Fruit fly (Drosophila melanogaster) Kc167 (cell line): ENCODE data around the gene CG12057.

Source experiments
- Myc ChIP-seq: fragments of >200 bp; optimal IDR thresholded peaks from 2 replicates; lab custom pipeline; 2017; ENCODE audit warnings: missing external identifiers
- Sin3A ChIP-seq: fragments of >200 bp; optimal IDR thresholded peaks from 2 replicates; lab custom pipeline; 2018; ENCODE audit warnings: missing external identifiers
- h ChIP-seq: fragments of >200 bp; optimal IDR thresholded peaks from 3 replicates; lab custom pipeline; 2018; ENCODE audit warnings: missing external identifiers
- insv ChIP-seq: fragments of >200 bp; optimal IDR thresholded peaks from 3 replicates; lab custom pipeline; 2018; ENCODE audit warnings: missing external identifiers
- psq ChIP-seq: fragments of >200 bp; optimal IDR thresholded peaks from 2 replicates; lab custom pipeline; 2017; ENCODE audit warnings: missing external identifiers
- ttk ChIP-seq: sonication (Bioruptor generic); optimal IDR thresholded peaks from 2 replicates; lab custom pipeline; 2017; ENCODE audit warnings: missing external identifiers

The CG12057 gene

DNA sequence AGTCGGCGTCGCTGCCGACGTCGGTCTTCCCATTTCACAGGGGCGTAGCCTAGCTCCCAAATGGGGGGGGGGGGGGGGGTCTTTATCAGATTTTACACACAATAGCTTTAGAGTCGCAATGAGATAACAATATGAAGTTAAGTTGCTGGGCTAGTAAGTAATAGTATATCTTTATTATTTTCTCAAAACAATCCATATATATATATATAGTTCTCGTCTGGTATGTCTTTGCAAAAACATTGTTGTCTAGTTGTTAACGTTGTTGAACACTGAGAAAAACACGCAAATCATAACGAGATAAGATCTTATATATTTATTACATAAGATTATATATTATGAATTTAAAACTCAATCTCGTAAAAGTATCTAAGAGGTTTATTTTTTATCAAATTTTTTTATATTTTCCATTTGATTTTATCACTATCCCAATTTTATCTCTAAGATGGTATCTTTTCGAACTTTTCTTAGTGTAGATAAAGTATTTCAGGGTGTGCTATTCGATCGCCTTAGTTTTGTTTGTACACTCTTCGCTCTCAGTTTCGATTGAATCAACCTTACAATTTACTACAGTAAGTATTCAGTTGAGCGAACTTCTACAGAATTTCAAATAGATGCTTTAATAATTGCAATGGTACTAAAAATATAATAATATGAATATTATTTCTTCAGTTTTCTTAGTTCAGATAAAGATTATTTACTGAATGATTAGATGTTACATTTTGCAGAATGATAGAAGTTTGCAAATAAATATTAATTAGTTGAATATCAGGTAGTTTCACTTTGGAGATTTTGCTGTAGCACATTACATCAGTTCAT lies 10.6 kb downstream of the CG12057 start:
- TF ChIP-seq Sin3A (lab: Kevin White, UChicago), result no peak
- no peak for TF ChIP-seq ttk (lab: Kevin White, UChicago)
- no peak for TF ChIP-seq psq (lab: Kevin White, UChicago)
- TF ChIP-seq Myc, result no peak
- no peak for TF ChIP-seq insv (lab: Kevin White, UChicago)

DNA sequence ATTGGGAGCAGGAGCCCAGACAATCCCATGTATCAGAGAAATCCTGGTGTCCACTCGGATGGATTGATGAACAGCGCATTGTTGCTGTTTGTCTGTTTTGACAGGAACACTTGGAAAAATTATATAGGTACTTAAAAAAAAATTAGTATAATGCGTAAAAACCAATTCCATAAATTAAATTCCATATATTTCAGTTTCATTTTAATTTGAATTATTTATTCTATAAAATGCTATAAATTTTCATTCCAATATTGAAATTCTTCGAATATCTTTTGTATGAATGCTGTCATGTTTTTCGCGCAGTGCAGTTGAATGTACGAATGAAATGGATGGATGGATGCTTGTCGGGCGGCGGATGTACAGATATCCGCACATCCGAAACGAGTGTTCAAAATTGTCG lies 19.3 kb downstream of the CG12057 start, which contains the start of gene SmydA-9:
TSS of gene SmydA-9 (minus strand) at position 101 of the 400 bp plus-strand sequence.
- no peak for TF ChIP-seq Myc
- no peak for TF ChIP-seq Sin3A (lab: Kevin White, UChicago)
- no peak for TF ChIP-seq insv (lab: Kevin White, UChicago)
- TF ChIP-seq psq (lab: Kevin White, UChicago), result no peak
- TF ChIP-seq h (lab: Kevin White, UChicago), result no peak
- TF ChIP-seq ttk (lab: Kevin White, UChicago), result no peak

- TF ChIP-seq insv (lab: Kevin White, UChicago), result no peak
- TF ChIP-seq psq (lab: Kevin White, UChicago), result no peak
- no peak for TF ChIP-seq ttk (lab: Kevin White, UChicago)
- TF ChIP-seq Sin3A (lab: Kevin White, UChicago), result no peak
- no peak for TF ChIP-seq h (lab: Kevin White, UChicago)
- TF ChIP-seq Myc, result no peak
Observed at dm6 chrX:9214576-9214975, 23.1 kb downstream of the CG12057 start, which contains the start of gene Obp8a. Gene Obp8a, plus strand, starts transcription at chrX:9214876.

DNA sequence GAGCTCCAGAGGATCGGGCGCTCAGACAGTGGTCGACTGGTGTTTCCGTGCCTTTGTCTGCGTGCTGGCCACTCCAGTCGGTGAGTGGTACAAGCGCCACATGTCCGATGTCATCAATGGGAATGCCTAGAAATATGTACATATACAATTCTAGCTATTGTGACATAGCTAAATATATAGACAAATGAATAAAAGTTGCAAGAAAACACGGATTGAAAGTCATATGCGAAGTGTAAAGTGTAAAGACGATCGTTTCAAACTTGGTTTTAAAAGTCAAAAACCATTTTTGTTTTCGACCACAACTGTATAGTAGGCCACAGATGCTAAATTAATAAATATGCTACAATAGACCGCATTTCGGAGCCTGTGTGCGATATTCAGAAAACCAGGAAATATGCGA lies 24.0 kb downstream of the CG12057 start, which contains the start of gene CG15368:
TSS of gene CG15368 (plus strand) at position 301 of the 400 bp plus-strand sequence.
- TF ChIP-seq psq (lab: Kevin White, UChicago) (no peak), Myc (no peak), ttk (lab: Kevin White, UChicago) (no peak), Sin3A (lab: Kevin White, UChicago) (no peak), insv (lab: Kevin White, UChicago) (no peak), h (lab: Kevin White, UChicago) (no peak)

DNA sequence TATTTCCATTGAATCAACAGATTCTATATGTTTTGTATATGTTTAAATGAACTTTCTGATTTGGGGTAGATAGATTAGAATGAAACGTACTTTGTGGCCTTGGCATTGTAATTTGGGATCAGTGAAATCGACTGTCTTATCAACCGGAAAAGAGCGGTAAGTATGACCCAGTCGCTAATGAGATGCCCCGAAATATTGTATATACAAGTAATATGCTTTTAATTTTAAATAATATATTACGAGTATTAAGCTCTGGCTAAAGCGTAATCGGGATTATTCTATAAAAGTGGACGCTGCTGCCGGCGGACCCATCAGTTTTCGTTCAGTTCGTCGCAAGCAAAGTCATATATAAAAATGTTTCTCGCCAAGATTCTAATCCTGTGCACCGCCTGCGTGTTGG lies 25.1 kb downstream of the CG12057 start, which contains the start of gene CG15369:
TSS of gene CG15369 (plus strand) at position 301 of the 400 bp plus-strand sequence.
- TF ChIP-seq h (lab: Kevin White, UChicago), result no peak
- no peak for TF ChIP-seq psq (lab: Kevin White, UChicago)
- TF ChIP-seq Myc, result no peak
- no peak for TF ChIP-seq ttk (lab: Kevin White, UChicago)
- TF ChIP-seq insv (lab: Kevin White, UChicago), result no peak
- no peak for TF ChIP-seq Sin3A (lab: Kevin White, UChicago)

dm6 chrX:9220434-9220833 lies 29.0 kb downstream of the CG12057 start:
- TF ChIP-seq insv (lab: Kevin White, UChicago) (no peak), psq (lab: Kevin White, UChicago) (no peak), h (lab: Kevin White, UChicago) (no peak), Myc (no peak), Sin3A (lab: Kevin White, UChicago) (no peak), ttk (lab: Kevin White, UChicago) (no peak)

DNA sequence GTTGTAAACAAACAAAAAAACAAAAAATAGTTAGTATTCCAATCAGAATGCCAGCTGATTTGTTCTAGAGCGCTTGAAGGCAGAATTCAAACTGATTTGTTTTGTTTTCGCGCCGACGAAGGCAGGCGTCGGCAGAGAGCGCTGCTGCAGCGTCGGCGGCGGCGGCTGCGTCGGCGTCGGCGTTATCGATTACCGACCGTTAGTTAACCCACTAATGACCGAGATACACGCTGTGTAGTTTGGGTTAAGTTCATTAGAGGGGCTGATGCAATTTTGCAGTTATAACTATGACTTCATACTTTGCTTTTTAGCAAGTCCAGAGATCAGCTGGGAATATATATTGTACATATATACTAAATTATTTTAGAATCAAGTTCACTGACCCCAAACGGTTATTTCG lies 31.7 kb downstream of the CG12057 start, which contains the start of gene t:
TSS of gene t (minus strand) at position 76 of the 400 bp plus-strand sequence.
- TF ChIP-seq psq (lab: Kevin White, UChicago), result no peak
- TF ChIP-seq ttk (lab: Kevin White, UChicago), result no peak
- no peak for TF ChIP-seq insv (lab: Kevin White, UChicago)
- no peak for TF ChIP-seq h (lab: Kevin White, UChicago)
- no peak for TF ChIP-seq Myc
- TF ChIP-seq Sin3A (lab: Kevin White, UChicago), result no peak

DNA sequence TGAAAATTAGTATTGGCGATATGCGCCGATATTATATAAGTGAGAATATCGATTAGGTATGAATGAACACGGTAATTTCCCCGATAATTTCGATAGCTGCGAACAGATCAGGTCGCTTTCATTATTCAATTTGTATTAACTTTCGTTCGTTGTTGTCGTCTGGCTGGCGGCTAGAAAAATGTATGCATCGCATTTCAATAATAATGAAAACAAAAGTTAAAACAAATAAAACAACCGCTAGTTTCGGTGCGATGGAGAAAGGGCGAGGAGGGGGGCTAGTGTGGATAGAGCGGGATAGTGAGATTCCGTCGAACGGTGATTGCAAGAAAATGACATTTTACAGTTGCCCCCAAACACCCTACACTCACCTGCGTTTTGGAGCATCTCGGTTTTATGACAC lies 33.0 kb downstream of the CG12057 start:
- TF ChIP-seq h (lab: Kevin White, UChicago) (no peak), psq (lab: Kevin White, UChicago) (no peak), Myc (no peak), Sin3A (lab: Kevin White, UChicago) (no peak), insv (lab: Kevin White, UChicago) (no peak), ttk (lab: Kevin White, UChicago) (no peak)

DNA sequence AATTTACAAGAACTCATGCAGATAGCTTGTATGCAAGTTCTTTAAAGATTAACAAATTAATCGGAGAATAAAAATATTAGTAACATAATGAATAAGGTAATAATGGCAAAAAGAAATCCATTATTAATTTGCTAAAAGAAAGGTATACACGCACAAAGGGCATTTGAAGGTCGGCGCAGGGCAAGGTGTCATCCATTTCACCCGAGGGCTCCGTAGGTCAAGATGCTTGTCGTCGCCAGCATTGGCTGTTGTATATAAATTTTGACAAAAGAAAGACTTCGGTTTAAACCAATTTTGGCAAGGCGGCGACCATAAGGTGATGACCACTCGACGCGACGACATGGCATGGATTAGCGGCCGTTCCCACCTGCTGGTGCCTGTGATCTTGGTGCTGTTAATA lies 33.7 kb downstream of the CG12057 start, which contains the start of gene CG15370:
TSS of gene CG15370 (plus strand) at position 301 of the 400 bp plus-strand sequence.
- TF ChIP-seq ttk (lab: Kevin White, UChicago) (no peak), Myc (no peak), h (lab: Kevin White, UChicago) (no peak), Sin3A (lab: Kevin White, UChicago) (no peak), insv (lab: Kevin White, UChicago) (no peak), psq (lab: Kevin White, UChicago) (no peak)

dm6 chrX:9226837-9227236 lies 35.4 kb downstream of the CG12057 start, which contains the start of gene Gr8a:
Gene Gr8a, plus strand, starts transcription at chrX:9227137.
- no peak for TF ChIP-seq Sin3A (lab: Kevin White, UChicago)

DNA sequence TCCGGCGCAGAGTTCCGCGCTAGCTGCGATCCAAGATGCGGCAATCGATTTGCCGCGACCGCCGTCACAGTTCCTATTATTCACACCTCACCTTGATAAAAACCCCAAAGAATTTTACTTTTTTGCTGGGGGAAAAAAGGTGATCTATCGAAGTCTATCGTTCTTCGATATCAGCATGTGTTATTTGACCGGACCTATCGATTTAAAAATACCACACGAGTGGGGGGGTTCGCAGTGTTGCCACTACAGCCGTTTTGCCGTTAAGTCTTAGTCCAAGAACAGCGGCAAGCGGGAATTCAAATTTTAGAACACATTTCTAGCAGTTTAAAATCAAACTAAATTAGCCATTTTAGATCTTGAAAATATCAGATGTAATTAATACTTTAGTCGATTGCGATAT lies 40.7 kb downstream of the CG12057 start, which contains the start of gene CG12121:
TSS of gene CG12121 (minus strand) at position 180 of the 400 bp plus-strand sequence.
- TF ChIP-seq ttk (lab: Kevin White, UChicago) (no peak), Sin3A (lab: Kevin White, UChicago) (no peak), Myc (no peak), insv (lab: Kevin White, UChicago) (no peak), h (lab: Kevin White, UChicago) (no peak), psq (lab: Kevin White, UChicago) (no peak)
